Fruit fly (Drosophila melanogaster): ENCODE measurements around the gene Poxm.

Poxm gene

dm6 chr3R:8305110-8305509 is 28.5 kb downstream of the Poxm start, which contains the start of gene Sgt1 (continued):
- TF ChIP-seq her (GFP tag; optimal IDR thresholded peaks at IDR 0.05): peak; percentile 62
- peak; percentile 22 for TF ChIP-seq CG18619 (GFP tag; optimal IDR thresholded peaks at IDR 0.05)
- peak; percentile 17 for TF ChIP-seq Fer3 (tag; optimal IDR thresholded peaks at IDR 0.05)
- peak; percentile 69 for TF ChIP-seq phol (tag; optimal IDR thresholded peaks at IDR 0.05)
- peak; percentile 35; the same call in 1 of the 2 replicates for TF ChIP-seq CG11247 (GFP tag; IDR thresholded peaks at IDR 0.05)
- TF ChIP-seq unc-4 (GFP tag; IDR thresholded peaks at IDR 0.05; ENCODE audit: partially characterized antibody): peak; percentile 78
- TF ChIP-seq CG30403 (GFP tag; optimal IDR thresholded peaks at IDR 0.05): peak; percentile 56
- no peak for TF ChIP-seq al (GFP tag; IDR thresholded peaks at IDR 0.05)
- peak; percentile 77 for TF ChIP-seq Hmr (GFP tag; optimal IDR thresholded peaks at IDR 0.05)
- TF ChIP-seq CG4360 (GFP tag; IDR thresholded peaks at IDR 0.05): no peak
- TF ChIP-seq zfh2 (GFP tag; optimal IDR thresholded peaks at IDR 0.05): peak; percentile 79
- peak; percentile 4 for TF ChIP-seq CG13424 (tag; optimal IDR thresholded peaks at IDR 0.05)
- TF ChIP-seq CG13624 (GFP tag; optimal IDR thresholded peaks at IDR 0.05): peak; percentile 72
- peak; percentile 30 for TF ChIP-seq CG17912 (GFP tag; optimal IDR thresholded peaks at IDR 0.05)
- TF ChIP-seq CG12155 (GFP tag; optimal IDR thresholded peaks at IDR 0.05): peak; percentile 44
- 0 out of 2 replicates have a peak, but pooled peaks have one; percentile 28 for TF ChIP-seq CG6272 (GFP tag; IDR thresholded peaks at IDR 0.05)
- peak; percentile 7 for TF ChIP-seq CG8924 (tag; optimal IDR thresholded peaks at IDR 0.05)
- TF ChIP-seq CG16813 (GFP tag; IDR thresholded peaks at IDR 0.05; ENCODE audit: partially characterized antibody): peak; percentile 81
- TF ChIP-seq CG7786 (GFP tag; optimal IDR thresholded peaks at IDR 0.05): peak; percentile 47
- no peak for TF ChIP-seq corto (GFP tag; optimal IDR thresholded peaks at IDR 0.05)
- TF ChIP-seq cwo (GFP tag; optimal IDR thresholded peaks at IDR 0.05): no peak
- no peak for TF ChIP-seq Meics (GFP tag; optimal IDR thresholded peaks at IDR 0.05)
- peak in 1 of 2 experiments; percentile 37 for TF ChIP-seq Pdp1 (GFP tag; optimal IDR thresholded peaks at IDR 0.05)
- no peak for TF ChIP-seq CG11723 (GFP tag; optimal IDR thresholded peaks at IDR 0.05)
- peak; percentile 78 for TF ChIP-seq zen (tag; optimal IDR thresholded peaks at IDR 0.05)
- peak; percentile 16 for TF ChIP-seq CG17186 (GFP tag; optimal IDR thresholded peaks at IDR 0.05)
- TF ChIP-seq CG7928 (GFP tag; optimal IDR thresholded peaks at IDR 0.05): peak; percentile 94
- peak; percentile 51 for TF ChIP-seq ERR (GFP tag; optimal IDR thresholded peaks at IDR 0.05)
- TF ChIP-seq sens (GFP tag): peak; percentile 91
- peak; percentile 21 for TF ChIP-seq Fer1 (GFP tag; optimal IDR thresholded peaks at IDR 0.05)
- TF ChIP-seq CG1529 (GFP tag; optimal IDR thresholded peaks at IDR 0.05): no peak
- peak; percentile 38 for TF ChIP-seq CG9817 (tag; optimal IDR thresholded peaks at IDR 0.05)
- peak; percentile 96 for TF ChIP-seq stwl (tag; optimal IDR thresholded peaks at IDR 0.05)
- TF ChIP-seq ab (GFP tag; optimal IDR thresholded peaks at IDR 0.05): peak; percentile 10
- peak; percentile 6 for TF ChIP-seq CG4854 (GFP tag; optimal IDR thresholded peaks at IDR 0.05)
- TF ChIP-seq CG10543 (GFP tag; optimal IDR thresholded peaks at IDR 0.05): peak; percentile 19
- peak; percentile 18 for TF ChIP-seq CG12942 (GFP tag; optimal IDR thresholded peaks at IDR 0.05)
- TF ChIP-seq Fer2 (tag; optimal IDR thresholded peaks at IDR 0.05): peak; percentile 14
- TF ChIP-seq trem (tag; optimal IDR thresholded peaks at IDR 0.05): peak; percentile 93
- TF ChIP-seq exex (tag; optimal IDR thresholded peaks at IDR 0.05): peak; percentile 73
- TF ChIP-seq CG13287 (GFP tag; IDR thresholded peaks at IDR 0.05; ENCODE audit: partially characterized antibody): peak; percentile 85
- peak; percentile 62 for TF ChIP-seq HLH54F (GFP tag; optimal IDR thresholded peaks at IDR 0.05)
- peak in 1 of 2 experiments; percentile 50 for TF ChIP-seq tll (GFP tag; optimal IDR thresholded peaks at IDR 0.05)
- peak; percentile 23 for TF ChIP-seq bcd (GFP tag; optimal IDR thresholded peaks at IDR 0.05)
- peak; percentile 4 to 15 for TF ChIP-seq chif (GFP tag; optimal IDR thresholded peaks at IDR 0.05)
- TF ChIP-seq CG8290 (GFP tag; optimal IDR thresholded peaks at IDR 0.05): peak; percentile 30
- TF ChIP-seq CG8290 (tag; optimal IDR thresholded peaks at IDR 0.05): no peak
- TF ChIP-seq Nf-YA (GFP tag; IDR thresholded peaks at IDR 0.05): no peak
- no peak for TF ChIP-seq Atf-2 (GFP tag; optimal IDR thresholded peaks at IDR 0.05)
- no peak for TF ChIP-seq tup (GFP tag; optimal IDR thresholded peaks at IDR 0.05)
